Worm (Caenorhabditis elegans): ENCODE measurements around the gene srxa-19.

DNA sequence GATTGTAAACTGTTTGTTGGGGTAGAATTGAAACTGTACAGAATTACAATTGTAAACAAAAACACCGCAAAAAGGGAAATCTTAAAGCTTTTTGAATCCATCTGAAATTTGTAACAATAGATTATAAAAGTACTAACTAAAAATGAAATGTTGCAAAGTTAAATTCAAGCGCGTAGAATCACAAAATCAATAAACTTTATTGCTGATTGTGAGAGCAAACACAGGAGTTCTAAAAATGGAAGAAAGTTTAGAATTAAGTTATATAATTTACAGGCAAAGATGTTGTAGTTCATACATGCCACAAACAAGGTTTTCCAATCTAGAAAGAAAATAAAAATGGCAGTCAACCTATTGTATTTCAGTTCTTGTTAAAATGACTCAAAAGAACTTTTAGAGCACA lies 10.4 kb downstream of the srxa-19 start, which contains the start of gene C08B6.3:
- TF ChIP-seq him-1 (tag; optimal IDR thresholded peaks at IDR 0.05) (no peak), dao-5 (tag; optimal IDR thresholded peaks at IDR 0.05) (no peak), W03F9.2 (tag; optimal IDR thresholded peaks at IDR 0.05) (no peak)
